Worm (Caenorhabditis elegans) whole organism, L2 larva: Measurements from ENCODE around the gene cyp-33C4.

ENCODE experiments used
- Y55F3AM.14 ChIP-seq: fragments of 200-800 bp; sonication (Bioruptor generic); optimal IDR thresholded peaks from 2 replicates; lab custom pipeline; 2018; ENCODE audit warnings: mild to moderate bottlenecking, missing genetic modification characterization, missing compliant biosample characterization
- lin-39 ChIP-seq: fragments of 150-350 bp; optimal IDR thresholded peaks from 2 replicates; lab custom pipeline; 2014; ENCODE audit warnings: missing biosample characterization, missing genetic modification reagents, missing genetic modification characterization
- nhr-10 ChIP-seq: sonication (generic microtip); optimal IDR thresholded peaks from 2 replicates; lab custom pipeline; 2017; ENCODE audit warnings: missing biosample characterization, missing genetic modification characterization
- nhr-237 ChIP-seq: fragments of 150-350 bp; optimal IDR thresholded peaks from 2 replicates; lab custom pipeline; 2014; ENCODE audit warnings: missing biosample characterization, missing genetic modification characterization
- snpc-4 ChIP-seq: fragments of 150-350 bp; optimal IDR thresholded peaks from 2 replicates; lab custom pipeline; 2014; ENCODE audit warnings: missing biosample characterization, missing genetic modification characterization
- unc-62 ChIP-seq: fragments of 150-350 bp; optimal IDR thresholded peaks from 2 replicates; lab custom pipeline; 2014; ENCODE audit warnings: missing biosample characterization, missing genetic modification reagents, missing genetic modification characterization

ce11 chrV:2242630-2243029 lies 6.7 kb downstream of the cyp-33C4 start, which contains the start of gene cyp-33C3:
- TF ChIP-seq nhr-237 (tag; lab: Kevin White, UChicago) (no peak), lin-39 (tag; lab: Kevin White, UChicago) (no peak), Y55F3AM.14 (GFP tag; lab: Kevin White, UChicago) (no peak), nhr-10 (no peak), unc-62 (GFP tag; lab: Kevin White, UChicago) (no peak), snpc-4 (tag; lab: Kevin White, UChicago) (no peak)
